Fruit fly (Drosophila melanogaster) whole organism, embryonic: ENCODE data around the gene Mtp.

Experiments used
- Ada2b ChIP-seq: fragments of 200-800 bp; sonication (Bioruptor generic); IDR thresholded peaks from 2 replicates; pipeline ENCODE4 v1.3.6; 2022; ENCODE audit warnings: missing biosample characterization, missing genetic modification characterization
- B-H2 ChIP-seq: fragments of 200-800 bp; sonication (Bioruptor generic); optimal IDR thresholded peaks from 2 replicates; lab custom pipeline; 2018; ENCODE audit warnings: missing biosample characterization, mild to moderate bottlenecking, missing genetic modification characterization
- Bteb2 ChIP-seq: fragments of 200-800 bp; sonication (Bioruptor generic); optimal IDR thresholded peaks from 2 replicates; lab custom pipeline; 2016; ENCODE audit warnings: missing biosample characterization, missing genetic modification characterization
- CG15011 ChIP-seq: fragments of 200-800 bp; sonication (Bioruptor generic); optimal IDR thresholded peaks from 3 replicates; lab custom pipeline; 2018; ENCODE audit warnings: missing biosample characterization, mild to moderate bottlenecking, missing genetic modification characterization
- CG1602 ChIP-seq: fragments of 200-800 bp; sonication (Bioruptor generic); optimal IDR thresholded peaks from 3 replicates; lab custom pipeline; 2016; ENCODE audit warnings: missing biosample characterization, missing genetic modification characterization
- CG16815 ChIP-seq: fragments of 200-800 bp; sonication (Bioruptor generic); optimal IDR thresholded peaks from 3 replicates; lab custom pipeline; 2017; ENCODE audit warnings: missing biosample characterization, mild to moderate bottlenecking, missing genetic modification characterization
- CG17186 ChIP-seq: fragments of 200-800 bp; sonication (Bioruptor generic); optimal IDR thresholded peaks from 3 replicates; lab custom pipeline; 2017; ENCODE audit warnings: missing biosample characterization, missing genetic modification reagents, missing genetic modification characterization
- CG1832 ChIP-seq: fragments of 200-800 bp; sonication (Bioruptor generic); optimal IDR thresholded peaks from 2 replicates; lab custom pipeline; 2017; ENCODE audit warnings: missing biosample characterization, mild to moderate bottlenecking, missing genetic modification characterization, inconsistent platforms
- CG30020 ChIP-seq: fragments of 200-800 bp; optimal IDR thresholded peaks from 2 replicates; lab custom pipeline; 2019; ENCODE audit warnings: missing biosample characterization, mild to moderate bottlenecking, missing genetic modification characterization, moderate library complexity
- CG30403 ChIP-seq: fragments of 200-800 bp; sonication (Bioruptor generic); optimal IDR thresholded peaks from 3 replicates; lab custom pipeline; 2016; ENCODE audit warnings: missing biosample characterization, missing genetic modification characterization
- CG3163 ChIP-seq: fragments of 200-800 bp; sonication (Bioruptor generic); optimal IDR thresholded peaks from 3 replicates; lab custom pipeline; 2016; ENCODE audit warnings: missing biosample characterization, missing genetic modification characterization
- CG3407 ChIP-seq: fragments of 200-800 bp; sonication (Bioruptor generic); optimal IDR thresholded peaks from 2 replicates; lab custom pipeline; 2018; ENCODE audit warnings: missing biosample characterization, mild to moderate bottlenecking, missing genetic modification characterization
- CG3995 ChIP-seq: fragments of 200-800 bp; sonication (Bioruptor generic); optimal IDR thresholded peaks from 3 replicates; lab custom pipeline; 2016; ENCODE audit warnings: missing biosample characterization, missing genetic modification characterization
- CG4282 ChIP-seq: fragments of 200-800 bp; sonication (Bioruptor generic); optimal IDR thresholded peaks from 2 replicates; lab custom pipeline; 2016; ENCODE audit warnings: missing biosample characterization, missing genetic modification characterization
- CG4404 ChIP-seq: fragments of 200-800 bp; sonication (Bioruptor generic); IDR thresholded peaks from 2 replicates; pipeline ENCODE4 v1.3.6; 2022; ENCODE audit warnings: missing biosample characterization, missing genetic modification characterization
- CG8290 ChIP-seq, 3 experiments: fragments of 200-800 bp; sonication (Bioruptor generic); optimal IDR thresholded peaks; 2 replicates each; lab custom pipeline; 2016 to 2019; ENCODE audit warnings: missing biosample characterization in 3 of 3, missing genetic modification characterization in 3 of 3, mild to moderate bottlenecking in 2 of 3, moderate library complexity in 1 of 3
- CG8359 ChIP-seq: fragments of 200-800 bp; sonication (Bioruptor generic); optimal IDR thresholded peaks from 2 replicates; lab custom pipeline; 2017; ENCODE audit warnings: missing biosample characterization, mild to moderate bottlenecking, missing genetic modification characterization, borderline replicate concordance
- CG8388 ChIP-seq: fragments of 200-800 bp; sonication (Bioruptor generic); optimal IDR thresholded peaks from 2 replicates; lab custom pipeline; 2019; ENCODE audit warnings: missing biosample characterization, mild to moderate bottlenecking, missing genetic modification characterization, moderate library complexity
- Camta ChIP-seq: fragments of 200-800 bp; sonication (Bioruptor generic); optimal IDR thresholded peaks from 2 replicates; lab custom pipeline; 2016; ENCODE audit warnings: missing biosample characterization, missing genetic modification characterization
- Dp ChIP-seq: fragments of 200-800 bp; sonication (Bioruptor generic); optimal IDR thresholded peaks from 2 replicates; lab custom pipeline; 2018; ENCODE audit warnings: missing biosample characterization, mild to moderate bottlenecking, missing genetic modification characterization, moderate library complexity
- ERR ChIP-seq: fragments of 200-800 bp; sonication (Bioruptor generic); optimal IDR thresholded peaks from 2 replicates; lab custom pipeline; 2016; ENCODE audit warnings: missing biosample characterization, missing genetic modification characterization
- Eip74EF ChIP-seq, 2 experiments: fragments of 200-800 bp in 1 of 2; fragments of >200 bp in 1 of 2; sonication (Bioruptor generic) in 1 of 2; optimal IDR thresholded peaks; 2 replicates each; lab custom pipeline; 2017 to 2019; ENCODE audit warnings: missing biosample characterization in 2 of 2, missing genetic modification characterization in 2 of 2, mild to moderate bottlenecking in 1 of 2, moderate library complexity in 1 of 2
- Fer2 ChIP-seq: fragments of 200-800 bp; sonication (Bioruptor generic); optimal IDR thresholded peaks from 2 replicates; lab custom pipeline; 2018; ENCODE audit warnings: missing biosample characterization, mild to moderate bottlenecking, missing genetic modification characterization, moderate library complexity
- HmgZ ChIP-seq: fragments of 200-800 bp; sonication (Bioruptor generic); optimal IDR thresholded peaks from 2 replicates; lab custom pipeline; 2018; ENCODE audit warnings: missing biosample characterization, mild to moderate bottlenecking, missing genetic modification characterization
- Pdp1 ChIP-seq, 2 experiments: fragments of 200-800 bp; sonication (Bioruptor generic); optimal IDR thresholded peaks; 3 replicates each; lab custom pipeline; 2016; ENCODE audit warnings: missing biosample characterization in 2 of 2, missing genetic modification characterization in 2 of 2, mild to moderate bottlenecking in 1 of 2, moderate library complexity in 1 of 2
- Scr ChIP-seq: fragments of 200-800 bp; sonication (Bioruptor generic); IDR thresholded peaks from 2 replicates; pipeline ENCODE4 v1.3.6; 2022; ENCODE audit warnings: missing biosample characterization, missing genetic modification characterization; ENCODE audit not compliant: partially characterized antibody
- Side ChIP-seq: fragments of 200-800 bp; sonication (Bioruptor generic); optimal IDR thresholded peaks from 2 replicates; lab custom pipeline; 2016; ENCODE audit warnings: missing biosample characterization, missing genetic modification characterization
- TFAM ChIP-seq: fragments of 200-800 bp; sonication (Bioruptor generic); optimal IDR thresholded peaks from 2 replicates; lab custom pipeline; 2017; ENCODE audit warnings: missing biosample characterization, missing genetic modification characterization, inconsistent platforms
- ase ChIP-seq: fragments of 200-800 bp; sonication (Bioruptor generic); IDR thresholded peaks from 3 replicates; pipeline ENCODE4 v1.3.6; 2022; ENCODE audit warnings: missing biosample characterization, missing genetic modification characterization
- bcd ChIP-seq: fragments of 200-800 bp; sonication (Bioruptor generic); optimal IDR thresholded peaks from 2 replicates; lab custom pipeline; 2017; ENCODE audit warnings: missing biosample characterization, mild to moderate bottlenecking, missing genetic modification characterization
- dati ChIP-seq: fragments of 200-800 bp; sonication (Bioruptor generic); IDR thresholded peaks from 2 replicates; pipeline ENCODE4 v1.3.6; 2022; ENCODE audit warnings: missing biosample characterization, missing genetic modification characterization
- ems ChIP-seq: fragments of 200-800 bp; sonication (Bioruptor generic); optimal IDR thresholded peaks from 3 replicates; lab custom pipeline; 2016; ENCODE audit warnings: missing biosample characterization, missing genetic modification characterization
- esg ChIP-seq: fragments of 200-800 bp; sonication (Bioruptor generic); conservative IDR thresholded peaks from 2 replicates; pipeline ENCODE4 v1.3.6; 2022; ENCODE audit warnings: missing biosample characterization, missing genetic modification characterization
- eyg ChIP-seq: fragments of 200-800 bp; sonication (Bioruptor generic); optimal IDR thresholded peaks from 3 replicates; lab custom pipeline; 2016; ENCODE audit warnings: missing biosample characterization, missing genetic modification characterization
- fd3F ChIP-seq: fragments of 200-800 bp; sonication (Bioruptor generic); optimal IDR thresholded peaks from 2 replicates; lab custom pipeline; 2018; ENCODE audit warnings: missing biosample characterization, mild to moderate bottlenecking, missing genetic modification characterization, moderate library complexity
- fd96Cb ChIP-seq: fragments of 200-800 bp; sonication (Bioruptor generic); optimal IDR thresholded peaks from 2 replicates; lab custom pipeline; 2018; ENCODE audit warnings: missing biosample characterization, mild to moderate bottlenecking, missing genetic modification characterization, moderate library complexity
- gfzf ChIP-seq: fragments of 200-800 bp; sonication (Bioruptor generic); optimal IDR thresholded peaks from 2 replicates; lab custom pipeline; 2016; ENCODE audit warnings: missing biosample characterization, mild to moderate bottlenecking, missing genetic modification characterization, moderate library complexity
- gro ChIP-seq: fragments of 200-800 bp; sonication (Bioruptor generic); optimal IDR thresholded peaks from 2 replicates; lab custom pipeline; 2016; ENCODE audit warnings: missing biosample characterization, missing genetic modification characterization
- jing ChIP-seq: fragments of 200-800 bp; sonication (Bioruptor generic); optimal IDR thresholded peaks from 2 replicates; lab custom pipeline; 2018; ENCODE audit warnings: missing biosample characterization, mild to moderate bottlenecking, missing genetic modification characterization
- kni ChIP-seq: fragments of 200-800 bp; sonication (Bioruptor generic); optimal IDR thresholded peaks from 3 replicates; lab custom pipeline; 2017; ENCODE audit warnings: mild to moderate bottlenecking, missing biosample characterization, missing genetic modification reagents, missing genetic modification characterization
- maf-S ChIP-seq: fragments of 200-800 bp; sonication (Bioruptor generic); optimal IDR thresholded peaks from 2 replicates; lab custom pipeline; 2016; ENCODE audit warnings: missing biosample characterization, missing genetic modification characterization
- onecut ChIP-seq: fragments of 200-800 bp; sonication (Bioruptor generic); IDR thresholded peaks from 2 replicates; pipeline ENCODE4 v1.3.6; 2022; ENCODE audit warnings: missing biosample characterization, missing genetic modification characterization
- peb ChIP-seq: fragments of 200-800 bp; sonication (Bioruptor generic); IDR thresholded peaks from 2 replicates; pipeline ENCODE4 v1.3.6; 2022; ENCODE audit warnings: missing biosample characterization, missing genetic modification characterization
- phol ChIP-seq: fragments of 200-800 bp; sonication (Bioruptor generic); optimal IDR thresholded peaks from 3 replicates; lab custom pipeline; 2018; ENCODE audit warnings: missing biosample characterization, mild to moderate bottlenecking, missing genetic modification characterization, moderate library complexity
- pita ChIP-seq: fragments of 200-800 bp; sonication (Bioruptor generic); optimal IDR thresholded peaks from 2 replicates; lab custom pipeline; 2017; ENCODE audit warnings: missing biosample characterization, mild to moderate bottlenecking, missing genetic modification characterization
- pnt ChIP-seq: fragments of 200-800 bp; sonication (Bioruptor generic); optimal IDR thresholded peaks from 3 replicates; lab custom pipeline; 2016; ENCODE audit warnings: missing biosample characterization, missing genetic modification characterization
- run ChIP-seq: fragments of 200-800 bp; sonication (Bioruptor generic); optimal IDR thresholded peaks from 3 replicates; lab custom pipeline; 2018; ENCODE audit warnings: missing biosample characterization, mild to moderate bottlenecking, missing genetic modification characterization
- shn ChIP-seq: fragments of 200-800 bp; sonication (Bioruptor generic); optimal IDR thresholded peaks from 3 replicates; lab custom pipeline; 2016; ENCODE audit warnings: missing biosample characterization, missing genetic modification characterization
- stc ChIP-seq: fragments of 200-800 bp; sonication (Bioruptor generic); IDR thresholded peaks from 2 replicates; pipeline ENCODE4 v1.3.6; 2022; ENCODE audit warnings: missing biosample characterization, missing genetic modification characterization

Mtp gene

dm6 chr2L:20950421-20951108 lies 27.9 kb upstream of the Mtp start (continued):
- no peak for TF ChIP-seq Scr (GFP tag; lab: Robert Waterston, UW)
- TF ChIP-seq Eip74EF (GFP tag; optimal IDR thresholded peaks at IDR 0.05; lab: Kevin White, UChicago): peak in 1 of 2 experiments; percentile 15
- no peak for TF ChIP-seq B-H2
- TF ChIP-seq Ada2b (GFP tag; lab: Robert Waterston, UW): peak; percentile 53; the same call in 1 of the 2 replicates
- no peak for TF ChIP-seq kni (GFP tag; lab: Kevin White, UChicago)
- peak; percentile 26 for TF ChIP-seq run (tag; lab: Kevin White, UChicago)
- no peak for TF ChIP-seq CG3995 (GFP tag; lab: Kevin White, UChicago)
- TF ChIP-seq fd3F (GFP tag; lab: Kevin White, UChicago): peak; percentile 5
- peak; percentile 42 for TF ChIP-seq bcd (GFP tag; lab: Kevin White, UChicago)
- TF ChIP-seq CG1832 (GFP tag; lab: Kevin White, UChicago): no peak
- TF ChIP-seq CG8388: peak; percentile 46
- TF ChIP-seq jing (GFP tag; lab: Kevin White, UChicago): peak; percentile 51
- TF ChIP-seq esg (GFP tag; lab: Robert Waterston, UW): peak; percentile 70
- TF ChIP-seq TFAM (GFP tag; lab: Kevin White, UChicago): no peak
- no peak for TF ChIP-seq CG15011 (GFP tag; lab: Kevin White, UChicago)
- TF ChIP-seq phol: peak; percentile 27
- peak; percentile 8 for TF ChIP-seq shn (GFP tag; lab: Kevin White, UChicago)
- peak; percentile 39 for TF ChIP-seq pnt
- no peak for TF ChIP-seq gfzf
- TF ChIP-seq Fer2 (tag; lab: Kevin White, UChicago): no peak
- TF ChIP-seq gro (GFP tag; lab: Kevin White, UChicago): peak; percentile 43
- no peak for TF ChIP-seq stc
- peak; percentile 44 for TF ChIP-seq CG1602 (GFP tag; lab: Kevin White, UChicago)
- peak; percentile 48; the same call in 1 of the 2 replicates for TF ChIP-seq onecut
- TF ChIP-seq ems: peak; percentile 44
- peak; percentile 5 for TF ChIP-seq HmgZ (tag; lab: Kevin White, UChicago)
- no peak for TF ChIP-seq CG8290 (GFP tag; optimal IDR thresholded peaks at IDR 0.05; lab: Kevin White, UChicago)
- peak in 1 of 2 experiments; percentile 56 for TF ChIP-seq CG8290 (tag; optimal IDR thresholded peaks at IDR 0.05; lab: Kevin White, UChicago)
- TF ChIP-seq CG4404 (GFP tag; lab: Robert Waterston, UW): no peak
- peak; percentile 51 for TF ChIP-seq fd96Cb (tag; lab: Kevin White, UChicago)
- TF ChIP-seq Pdp1 (GFP tag; optimal IDR thresholded peaks at IDR 0.05; lab: Kevin White, UChicago): peak; percentile 35 to 51
- TF ChIP-seq CG30403: peak; percentile 58
- TF ChIP-seq Dp (GFP tag; lab: Kevin White, UChicago): no peak
- peak; percentile 45; the same call in 1 of the 2 replicates for TF ChIP-seq peb (GFP tag; lab: Robert Waterston, UW)
- no peak for TF ChIP-seq eyg (GFP tag; lab: Kevin White, UChicago)
- TF ChIP-seq CG30020 (tag; lab: Kevin White, UChicago): no peak
- TF ChIP-seq Side (GFP tag; lab: Kevin White, UChicago): peak; percentile 20
- TF ChIP-seq CG8359 (GFP tag; lab: Kevin White, UChicago): no peak
- TF ChIP-seq CG16815 (GFP tag; lab: Kevin White, UChicago): no peak
- no peak for TF ChIP-seq CG3407 (GFP tag; lab: Kevin White, UChicago)
- TF ChIP-seq pita (GFP tag; lab: Kevin White, UChicago): no peak
- TF ChIP-seq Camta (GFP tag; lab: Kevin White, UChicago): peak; percentile 44
- TF ChIP-seq CG4282 (GFP tag; lab: Kevin White, UChicago): no peak
- no peak for TF ChIP-seq CG17186 (GFP tag; lab: Kevin White, UChicago)
- TF ChIP-seq CG3163 (GFP tag; lab: Kevin White, UChicago): no peak
- TF ChIP-seq ase (GFP tag; lab: Robert Waterston, UW): 0 out of 3 replicates have a peak, but pooled peaks have one; percentile 13
- no peak for TF ChIP-seq dati (GFP tag; lab: Robert Waterston, UW)
- TF ChIP-seq Bteb2: peak; percentile 8
- TF ChIP-seq ERR: peak; percentile 35
- peak; percentile 20 for TF ChIP-seq maf-S (GFP tag; lab: Kevin White, UChicago)
